Worm (Caenorhabditis elegans) whole organism, L4 larva: ENCODE measurements around the gene pqn-16.
A peak's percentile ranks its signal among the peaks of the same experiment; 100 is the strongest.

Source experiments
- D1046.2 ChIP-seq: fragments of 200-800 bp; sonication (Bioruptor generic); IDR thresholded peaks from 2 replicates; pipeline ENCODE4 v1.3.6; 2022; ENCODE audit warnings: missing genetic modification characterization, missing compliant biosample characterization
- F37D6.2 ChIP-seq: sonication (generic microtip); optimal IDR thresholded peaks from 2 replicates; lab custom pipeline; 2016; ENCODE audit warnings: mild to moderate bottlenecking, missing genetic modification characterization, missing compliant biosample characterization
- F49E8.2 ChIP-seq: sonication (generic microtip); optimal IDR thresholded peaks from 2 replicates; lab custom pipeline; 2016; ENCODE audit warnings: missing compliant biosample characterization, mild to moderate bottlenecking, missing genetic modification characterization, borderline replicate concordance
- T26A8.4 ChIP-seq: fragments of 200-800 bp; sonication (Bioruptor generic); IDR thresholded peaks from 2 replicates; pipeline ENCODE4 v1.3.6; 2022; ENCODE audit warnings: missing genetic modification characterization, missing compliant biosample characterization
- Y48G9A.11 ChIP-seq: fragments of 200-800 bp; sonication (Bioruptor generic); IDR thresholded peaks from 2 replicates; pipeline ENCODE4 v1.3.6; 2022; ENCODE audit warnings: missing genetic modification reagents, missing genetic modification characterization, missing compliant biosample characterization
- Y5F2A.4 ChIP-seq: fragments of 200-800 bp; sonication (Bioruptor generic); optimal IDR thresholded peaks from 2 replicates; lab custom pipeline; 2018; ENCODE audit warnings: mild to moderate bottlenecking, missing genetic modification characterization, missing compliant biosample characterization
- Y75B8A.6 ChIP-seq: fragments of 200-800 bp; sonication (Bioruptor generic); IDR thresholded peaks from 2 replicates; pipeline ENCODE4 v1.3.6; 2022; ENCODE audit warnings: missing genetic modification reagents, missing genetic modification characterization, missing compliant biosample characterization
- ZK546.5 ChIP-seq, 2 experiments: sonication (generic microtip); optimal IDR thresholded peaks; 2 replicates each; lab custom pipeline; 2017; ENCODE audit warnings: missing biosample characterization in 2 of 2, missing genetic modification characterization in 2 of 2
- aha-1 ChIP-seq: fragments of 150-350 bp; peaks from one replicate; lab custom pipeline; 2014; ENCODE audit warnings: missing biosample characterization, missing genetic modification characterization
- arid-1 ChIP-seq: fragments of 200-800 bp; sonication (Bioruptor generic); conservative IDR thresholded peaks from 2 replicates; pipeline ENCODE4 v1.3.6; 2022; ENCODE audit warnings: missing genetic modification reagents, missing genetic modification characterization, missing compliant biosample characterization
- ceh-20 ChIP-seq: fragments of 200-800 bp; sonication (Bioruptor generic); IDR thresholded peaks from 2 replicates; pipeline ENCODE4 v1.3.6; 2022; ENCODE audit warnings: missing genetic modification reagents, missing genetic modification characterization, missing compliant biosample characterization
- ctbp-1 ChIP-seq: fragments of 200-800 bp; sonication (Bioruptor generic); IDR thresholded peaks from 2 replicates; pipeline ENCODE4 v1.3.6; 2022; ENCODE audit warnings: missing genetic modification reagents, missing genetic modification characterization, missing compliant biosample characterization
- daf-16 ChIP-seq, 3 experiments: sonication (generic microtip); optimal IDR thresholded peaks; 2 replicates each; lab custom pipeline; 2016 to 2017; ENCODE audit warnings: missing genetic modification characterization in 3 of 3, missing genetic modification reagents in 3 of 3, mild to moderate bottlenecking in 2 of 3, missing compliant biosample characterization in 2 of 3, missing biosample characterization in 1 of 3, moderate library complexity in 1 of 3
- daf-8 ChIP-seq: fragments of 200-800 bp; sonication (Bioruptor generic); IDR thresholded peaks from 2 replicates; pipeline ENCODE4 v1.3.6; 2022; ENCODE audit warnings: missing genetic modification characterization, missing compliant biosample characterization
- dmd-6 ChIP-seq: fragments of 200-800 bp; sonication (Bioruptor generic); IDR thresholded peaks from 2 replicates; pipeline ENCODE4 v1.3.6; 2022; ENCODE audit warnings: missing genetic modification reagents, missing genetic modification characterization, missing compliant biosample characterization
- dmd-8 ChIP-seq: fragments of 200-800 bp; sonication (Bioruptor generic); IDR thresholded peaks from 2 replicates; pipeline ENCODE4 v1.3.6; 2022; ENCODE audit warnings: missing genetic modification characterization, missing compliant biosample characterization
- dve-1 ChIP-seq: sonication (generic microtip); optimal IDR thresholded peaks from 2 replicates; lab custom pipeline; 2017; ENCODE audit warnings: antibody characterized with exemption, mild to moderate bottlenecking, missing genetic modification characterization, missing compliant biosample characterization; ENCODE audit not compliant: insufficient read depth
- egl-27 ChIP-seq: sonication (generic microtip); optimal IDR thresholded peaks from 3 replicates; lab custom pipeline; 2017; ENCODE audit warnings: missing biosample characterization, missing genetic modification reagents, missing genetic modification characterization
- fkh-10 ChIP-seq: fragments of 150-350 bp; optimal IDR thresholded peaks from 2 replicates; lab custom pipeline; 2014; ENCODE audit warnings: missing biosample characterization, missing genetic modification reagents, missing genetic modification characterization
- hlh-11 ChIP-seq: fragments of 200-800 bp; sonication (Bioruptor generic); optimal IDR thresholded peaks from 2 replicates; lab custom pipeline; 2018; ENCODE audit warnings: mild to moderate bottlenecking, missing genetic modification characterization, missing compliant biosample characterization
- lim-7 ChIP-seq: fragments of 200-800 bp; sonication (Bioruptor generic); IDR thresholded peaks from 2 replicates; pipeline ENCODE4 v1.3.6; 2022; ENCODE audit warnings: missing genetic modification characterization, missing compliant biosample characterization
- lin-39 ChIP-seq: fragments of 150-350 bp; optimal IDR thresholded peaks from 2 replicates; lab custom pipeline; 2014; ENCODE audit warnings: missing biosample characterization, missing genetic modification reagents, missing genetic modification characterization
- lsy-2 ChIP-seq, 2 experiments: fragments of 150-350 bp in 1 of 2; sonication (generic microtip) in 1 of 2; optimal IDR thresholded peaks; 2 replicates each; lab custom pipeline; 2014 to 2017; ENCODE audit warnings: missing biosample characterization in 2 of 2, missing genetic modification characterization in 2 of 2
- madf-5 ChIP-seq, 2 experiments: fragments of 200-800 bp; sonication (Bioruptor generic); IDR thresholded peaks; 2 replicates each; pipeline ENCODE4 v1.3.6; 2022; ENCODE audit warnings: missing compliant biosample characterization in 2 of 2, missing genetic modification characterization in 2 of 2
- madf-9 ChIP-seq: fragments of 200-800 bp; sonication (Bioruptor generic); conservative IDR thresholded peaks from 2 replicates; pipeline ENCODE4 v1.3.6; 2022; ENCODE audit warnings: missing genetic modification reagents, missing genetic modification characterization, missing compliant biosample characterization
- mep-1 ChIP-seq: fragments of 150-350 bp; sonication (generic microtip); optimal IDR thresholded peaks from 3 replicates; lab custom pipeline; 2014; ENCODE audit warnings: missing biosample characterization, missing genetic modification characterization
- mes-2 ChIP-seq: sonication (generic microtip); optimal IDR thresholded peaks from 2 replicates; lab custom pipeline; 2016; ENCODE audit warnings: missing genotype, mild to moderate bottlenecking, missing genetic modification characterization, missing compliant biosample characterization; ENCODE audit not compliant: poor library complexity, severe bottlenecking
- mxl-3 ChIP-seq: fragments of 200-800 bp; sonication (Bioruptor generic); optimal IDR thresholded peaks from 2 replicates; lab custom pipeline; 2018; ENCODE audit warnings: mild to moderate bottlenecking, missing genetic modification characterization, missing compliant biosample characterization
- nhr-41 ChIP-seq: fragments of 200-800 bp; sonication (Bioruptor generic); IDR thresholded peaks from 2 replicates; pipeline ENCODE4 v1.3.6; 2022; ENCODE audit warnings: missing genetic modification reagents, missing genetic modification characterization, missing compliant biosample characterization
- nhr-48 ChIP-seq: sonication (generic microtip); optimal IDR thresholded peaks from 2 replicates; lab custom pipeline; 2016; ENCODE audit warnings: mild to moderate bottlenecking, missing genetic modification characterization, missing compliant biosample characterization
- nhr-76 ChIP-seq: fragments of 150-350 bp; optimal IDR thresholded peaks from 2 replicates; lab custom pipeline; 2014; ENCODE audit warnings: missing biosample characterization, missing genetic modification characterization
- nhr-77 ChIP-seq: fragments of 150-350 bp; optimal IDR thresholded peaks from 2 replicates; lab custom pipeline; 2014; ENCODE audit warnings: missing biosample characterization, missing genetic modification characterization
- pqm-1 ChIP-seq: sonication (generic microtip); optimal IDR thresholded peaks from 2 replicates; lab custom pipeline; 2017; ENCODE audit warnings: missing biosample characterization, missing genetic modification characterization
- sdz-12 ChIP-seq: fragments of 200-800 bp; sonication (Bioruptor generic); optimal IDR thresholded peaks from 2 replicates; lab custom pipeline; 2018; ENCODE audit warnings: mild to moderate bottlenecking, missing genetic modification characterization, missing compliant biosample characterization
- skn-1 ChIP-seq: fragments of 150-350 bp; optimal IDR thresholded peaks from 2 replicates; lab custom pipeline; 2014; ENCODE audit warnings: missing biosample characterization, missing genetic modification characterization
- snpc-4 ChIP-seq: fragments of 150-350 bp; optimal IDR thresholded peaks from 2 replicates; lab custom pipeline; 2014; ENCODE audit warnings: missing biosample characterization, missing genetic modification characterization
- tra-1 ChIP-seq: fragments of 200-800 bp; sonication (Bioruptor generic); IDR thresholded peaks from 2 replicates; pipeline ENCODE4 v1.3.6; 2022; ENCODE audit warnings: missing genetic modification reagents, missing genetic modification characterization, missing compliant biosample characterization
- unc-130 ChIP-seq: sonication (generic microtip); optimal IDR thresholded peaks from 2 replicates; lab custom pipeline; 2016; ENCODE audit warnings: missing genetic modification reagents, missing genetic modification characterization, missing compliant biosample characterization
- unc-62 ChIP-seq, 3 experiments: fragments of 150-350 bp in 1 of 3; sonication (generic microtip); optimal IDR thresholded peaks in 2 of 3; peaks in 1 of 3; 1 replicate in 1 of 3; 2 replicates in 2 of 3; lab custom pipeline; 2014 to 2017; ENCODE audit warnings: missing biosample characterization in 3 of 3, missing genetic modification characterization in 3 of 3, missing genetic modification reagents in 3 of 3, missing genotype in 1 of 3
- zag-1 ChIP-seq: fragments of 150-350 bp; optimal IDR thresholded peaks from 2 replicates; lab custom pipeline; 2014; ENCODE audit warnings: missing biosample characterization, missing genetic modification characterization
- zip-11 ChIP-seq: fragments of 200-800 bp; sonication (Bioruptor generic); IDR thresholded peaks from 2 replicates; pipeline ENCODE4 v1.3.6; 2022; ENCODE audit warnings: missing genetic modification characterization, missing compliant biosample characterization

The pqn-16 gene

ce11 chrV:9213554-9213953, 39.7 kb downstream of the pqn-16 start, which contains the start of gene mdt-27:
Gene mdt-27, minus strand, starts transcription at chrV:9213654.
- peak; percentile 40 for TF ChIP-seq aha-1 (tag; lab: Kevin White, UChicago)
- TF ChIP-seq nhr-77 = no peak
- TF ChIP-seq skn-1 (tag; lab: Kevin White, UChicago) = no peak
- no peak for TF ChIP-seq dmd-8 (GFP tag; lab: Robert Waterston, UW)
- no peak for TF ChIP-seq D1046.2 (GFP tag; lab: Robert Waterston, UW)

DNA sequence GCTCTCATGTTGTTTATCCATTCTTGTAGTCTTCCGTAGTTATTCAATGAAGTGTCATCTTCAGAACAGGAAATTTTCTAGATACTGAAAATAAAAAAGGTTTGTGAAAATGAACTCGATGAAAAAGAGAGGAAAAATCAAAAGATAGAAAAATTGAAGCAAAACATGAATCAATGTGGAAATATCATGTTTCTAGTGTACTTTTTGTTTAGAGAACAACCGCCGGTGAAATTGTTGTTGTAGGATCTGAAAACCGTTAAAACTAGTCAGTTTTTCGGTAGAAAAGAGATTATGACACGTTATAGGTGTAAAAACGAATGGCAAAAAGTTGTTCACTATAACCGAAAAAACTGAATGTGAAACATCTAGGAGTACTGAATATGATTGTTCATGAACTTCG, 43.3 kb downstream of the pqn-16 start, which contains the start of gene pacs-1:
pacs-1 (minus strand) TSS at position 101 of the 400 bp plus-strand sequence.
- TF ChIP-seq mxl-3 (GFP tag; lab: Kevin White, UChicago) (no peak), snpc-4 (tag; lab: Kevin White, UChicago) (no peak), madf-5 (GFP tag; IDR thresholded peaks at IDR 0.05; lab: Robert Waterston, UW) (no peak), nhr-76 (tag; lab: Kevin White, UChicago) (no peak), arid-1 (GFP tag; lab: Robert Waterston, UW) (no peak), daf-8 (no peak)

- 0 out of 2 replicates have a peak, but pooled peaks have one; percentile 32 for TF ChIP-seq Y48G9A.11 (GFP tag; lab: Robert Waterston, UW)
- TF ChIP-seq ceh-20 (GFP tag; lab: Robert Waterston, UW) = peak; percentile 85
- peak in 1 of 2 experiments; percentile 100 for TF ChIP-seq unc-62 (GFP tag; optimal IDR thresholded peaks at IDR 0.05 in 1 of 2; lab: Kevin White, UChicago)
- TF ChIP-seq unc-62 (tag; optimal IDR thresholded peaks at IDR 0.05; lab: Kevin White, UChicago) = no peak
- peak; percentile 73 for TF ChIP-seq aha-1 (tag; lab: Kevin White, UChicago)
- no peak for TF ChIP-seq zip-11 (GFP tag; lab: Robert Waterston, UW)
- TF ChIP-seq T26A8.4 (GFP tag; lab: Robert Waterston, UW) = no peak
Measured at ce11 chrV:9218214-9218613, 44.3 kb downstream of the pqn-16 start.

- TF ChIP-seq nhr-48 (tag; lab: Kevin White, UChicago) (peak; percentile 39), madf-5 (GFP tag; IDR thresholded peaks at IDR 0.05; lab: Robert Waterston, UW) (no peak), lin-39 (peak; percentile 36), nhr-41 (GFP tag; lab: Robert Waterston, UW) (no peak), lim-7 (GFP tag; lab: Robert Waterston, UW) (no peak), dmd-6 (GFP tag; lab: Robert Waterston, UW) (peak; percentile 41; the same call in 1 of the 2 replicates), zag-1 (tag; lab: Kevin White, UChicago) (no peak), ZK546.5 (tag; optimal IDR thresholded peaks at IDR 0.05; lab: Kevin White, UChicago) (no peak), ceh-20 (GFP tag; lab: Robert Waterston, UW) (peak; percentile 84), mep-1 (peak; percentile 12), tra-1 (GFP tag; lab: Robert Waterston, UW) (0 out of 2 replicates have a peak, but pooled peaks have one; percentile 40), daf-16 (GFP tag; optimal IDR thresholded peaks at IDR 0.05; lab: Kevin White, UChicago) (no peak), daf-16 (tag; optimal IDR thresholded peaks at IDR 0.05; lab: Kevin White, UChicago) (peak; percentile 88), dve-1 (tag; lab: Kevin White, UChicago) (peak; percentile 26), Y75B8A.6 (GFP tag; lab: Robert Waterston, UW) (no peak), skn-1 (tag; lab: Kevin White, UChicago) (no peak), unc-62 (GFP tag; optimal IDR thresholded peaks at IDR 0.05 in 1 of 2; lab: Kevin White, UChicago) (peak in 1 of 2 experiments; percentile 99), unc-62 (tag; optimal IDR thresholded peaks at IDR 0.05; lab: Kevin White, UChicago) (no peak), zip-11 (GFP tag; lab: Robert Waterston, UW) (no peak), F49E8.2 (tag; lab: Kevin White, UChicago) (no peak), fkh-10 (peak; percentile 10), madf-9 (GFP tag; lab: Robert Waterston, UW) (no peak), sdz-12 (no peak), T26A8.4 (GFP tag; lab: Robert Waterston, UW) (no peak), lsy-2 (tag; optimal IDR thresholded peaks at IDR 0.05; lab: Kevin White, UChicago) (peak in 1 of 2 experiments; percentile 4), Y5F2A.4 (no peak), egl-27 (no peak), F37D6.2 (tag; lab: Kevin White, UChicago) (peak; percentile 4), unc-130 (GFP tag; lab: Kevin White, UChicago) (no peak), ctbp-1 (peak; percentile 48; the same call in 1 of the 2 replicates), snpc-4 (tag; lab: Kevin White, UChicago) (no peak), pqm-1 (tag; lab: Kevin White, UChicago) (peak; percentile 56), mes-2 (peak; percentile 25), hlh-11 (tag; lab: Kevin White, UChicago) (peak; percentile 43)
Measured at ce11 chrV:9218655-9219389, 44.9 kb downstream of the pqn-16 start.
